Fruit fly (Drosophila melanogaster) whole organism: ENCODE measurements around the gene CG31207.

Experiments used
- CG8478 ChIP-seq: fragments of >200 bp; optimal IDR thresholded peaks from 2 replicates; lab custom pipeline; 2018; ENCODE audit warnings: inconsistent platforms
- Dll ChIP-seq: fragments of >200 bp; optimal IDR thresholded peaks from 2 replicates; lab custom pipeline; 2017
- EcR ChIP-seq, 2 experiments: fragments of >200 bp; optimal IDR thresholded peaks; 2 replicates each; lab custom pipeline; 2017; ENCODE audit warnings: missing biosample characterization in 2 of 2, missing genetic modification characterization in 2 of 2, missing genetic modification reagents in 2 of 2
- pan ChIP-seq: fragments of >200 bp; optimal IDR thresholded peaks from 2 replicates; lab custom pipeline; 2017
- psq ChIP-seq: fragments of >200 bp; optimal IDR thresholded peaks from 2 replicates; lab custom pipeline; 2017
- usp ChIP-seq: fragments of >200 bp; optimal IDR thresholded peaks from 2 replicates; lab custom pipeline; 2017; ENCODE audit warnings: missing biosample characterization, missing genetic modification characterization, mixed read lengths

dm6 chr3R:21071943-21072500 lies 25.2 kb upstream of the CG31207 start:
- no peak for TF ChIP-seq EcR (GFP tag; optimal IDR thresholded peaks at IDR 0.05; lab: Kevin White, UChicago)
- no peak for TF ChIP-seq usp (GFP tag; lab: Kevin White, UChicago)
- TF ChIP-seq psq (lab: Kevin White, UChicago), result no peak
- no peak for TF ChIP-seq pan (lab: Kevin White, UChicago)
- no peak for TF ChIP-seq Dll (lab: Kevin White, UChicago)
- no peak for TF ChIP-seq CG8478
